Fruit fly (Drosophila melanogaster): ENCODE measurements around the gene CG14313.
A peak's percentile ranks its signal among the peaks of the same experiment; 100 is the strongest.

CG14313 gene

dm6 chr3R:18171983-18172967 is 19.5 kb downstream of the CG14313 start (continued):
- peak; percentile 40 for TF ChIP-seq CG17912 (GFP tag; optimal IDR thresholded peaks at IDR 0.05)
- peak; percentile 47; the same call in 1 of the 2 replicates for TF ChIP-seq Poxn (GFP tag; IDR thresholded peaks at IDR 0.05)
- TF ChIP-seq slp2 (GFP tag; optimal IDR thresholded peaks at IDR 0.05) = peak; percentile 90
- TF ChIP-seq Bdp1 (GFP tag; optimal IDR thresholded peaks at IDR 0.05) = peak; percentile 85
- peak; percentile 90 for TF ChIP-seq so (GFP tag; IDR thresholded peaks at IDR 0.05)
- peak; percentile 96 for TF ChIP-seq CG2712 (tag; optimal IDR thresholded peaks at IDR 0.05)
- peak; percentile 94 for TF ChIP-seq CG3281 (GFP tag; optimal IDR thresholded peaks at IDR 0.05)
- peak; percentile 69 for TF ChIP-seq Ets97D (GFP tag; optimal IDR thresholded peaks at IDR 0.05)
- TF ChIP-seq CG4854 (GFP tag; optimal IDR thresholded peaks at IDR 0.05) = peak; percentile 84
- peak; percentile 16 for TF ChIP-seq Dp (GFP tag; optimal IDR thresholded peaks at IDR 0.05)
- TF ChIP-seq CG10321 (GFP tag; IDR thresholded peaks at IDR 0.05) = peak; percentile 54; the same call in 1 of the 2 replicates
- TF ChIP-seq Hr51 (GFP tag; optimal IDR thresholded peaks at IDR 0.05) = peak; percentile 84 to 95
- peak; percentile 86 for TF ChIP-seq CG11093 (GFP tag; IDR thresholded peaks at IDR 0.05)
- TF ChIP-seq Six4 (GFP tag; optimal IDR thresholded peaks at IDR 0.05) = peak; percentile 85
- peak; percentile 96 for TF ChIP-seq CG11504 (tag; optimal IDR thresholded peaks at IDR 0.05)
- TF ChIP-seq Atf-2 (GFP tag; optimal IDR thresholded peaks at IDR 0.05) = peak; percentile 92
- peak; percentile 91 for TF ChIP-seq CG15696 (tag; optimal IDR thresholded peaks at IDR 0.05)
- TF ChIP-seq CrebB (tag; optimal IDR thresholded peaks at IDR 0.05) = peak; percentile 87
- TF ChIP-seq Myb (GFP tag; optimal IDR thresholded peaks at IDR 0.05) = peak; percentile 69
- no peak for TF ChIP-seq Lpt (GFP tag; optimal IDR thresholded peaks at IDR 0.05)
- TF ChIP-seq CG3163 (GFP tag; optimal IDR thresholded peaks at IDR 0.05) = peak; percentile 75
- peak; percentile 90 for TF ChIP-seq shn (GFP tag; optimal IDR thresholded peaks at IDR 0.05)
- TF ChIP-seq CG10959 (GFP tag; IDR thresholded peaks at IDR 0.05) = peak; percentile 78
- TF ChIP-seq Usf (GFP tag; optimal IDR thresholded peaks at IDR 0.05) = peak; percentile 79
- peak; percentile 92 for TF ChIP-seq HmgZ (tag; optimal IDR thresholded peaks at IDR 0.05)
- TF ChIP-seq crol (GFP tag; IDR thresholded peaks at IDR 0.05) = peak; percentile 66
- TF ChIP-seq CG33213 (GFP tag; optimal IDR thresholded peaks at IDR 0.05) = peak; percentile 74
- peak; percentile 45 for TF ChIP-seq CG15479 (GFP tag; optimal IDR thresholded peaks at IDR 0.05)
- peak; percentile 93 for TF ChIP-seq vvl (GFP tag; IDR thresholded peaks at IDR 0.05)
- peak; percentile 96 for TF ChIP-seq CoRest (tag; optimal IDR thresholded peaks at IDR 0.05)
- TF ChIP-seq emc (GFP tag; optimal IDR thresholded peaks at IDR 0.05) = peak; percentile 61
- peak; percentile 87 for TF ChIP-seq HLH3B (GFP tag; IDR thresholded peaks at IDR 0.05)
- TF ChIP-seq CG32532 (GFP tag; IDR thresholded peaks at IDR 0.05) = peak; percentile 90
- no peak for TF ChIP-seq nom (GFP tag; optimal IDR thresholded peaks at IDR 0.05)
- peak; percentile 79 for TF ChIP-seq vfl (GFP tag; optimal IDR thresholded peaks at IDR 0.05)
- TF ChIP-seq zen2 (GFP tag; IDR thresholded peaks at IDR 0.05; ENCODE audit: partially characterized antibody) = no peak
- 0 out of 4 replicates have a peak, but pooled peaks have one; percentile 32 for TF ChIP-seq chinmo (GFP tag; IDR thresholded peaks at IDR 0.05; ENCODE audit: partially characterized antibody)
- TF ChIP-seq repo (GFP tag; optimal IDR thresholded peaks at IDR 0.05) = peak; percentile 80
- TF ChIP-seq CG6272 (GFP tag; IDR thresholded peaks at IDR 0.05) = peak; percentile 83
- peak; percentile 90 for TF ChIP-seq maf-S (GFP tag; optimal IDR thresholded peaks at IDR 0.05)
- peak; percentile 91 for TF ChIP-seq B-H2 (GFP tag; optimal IDR thresholded peaks at IDR 0.05)
- peak; percentile 71 for TF ChIP-seq CG11085 (GFP tag; IDR thresholded peaks at IDR 0.05)
- peak; percentile 89 for TF ChIP-seq jing (GFP tag; optimal IDR thresholded peaks at IDR 0.05)
- no peak for TF ChIP-seq CG17568 (GFP tag; optimal IDR thresholded peaks at IDR 0.05)
- peak; percentile 88 for TF ChIP-seq seq (GFP tag; IDR thresholded peaks at IDR 0.05)
- TF ChIP-seq Optix (GFP tag; IDR thresholded peaks at IDR 0.05) = peak; percentile 61; the same call in 1 of the 3 replicates
- peak; percentile 89 for TF ChIP-seq Camta (GFP tag; optimal IDR thresholded peaks at IDR 0.05)
- peak; percentile 94 for TF ChIP-seq CG4424 (GFP tag; optimal IDR thresholded peaks at IDR 0.05)
- TF ChIP-seq CG34422 (GFP tag; IDR thresholded peaks at IDR 0.05) = peak; percentile 80
